Worm (Caenorhabditis elegans) whole organism, L4 larva: Measurements from ENCODE around the gene K04C2.2.

ENCODE experiments used
- F37D6.2 ChIP-seq: sonication (generic microtip); optimal IDR thresholded peaks from 2 replicates; lab custom pipeline; 2016; ENCODE audit warnings: mild to moderate bottlenecking, missing genetic modification characterization, missing compliant biosample characterization
- F44E2.7 ChIP-seq: fragments of 200-800 bp; sonication (Bioruptor generic); IDR thresholded peaks from 2 replicates; pipeline ENCODE4 v2.1.2; 2022; ENCODE audit warnings: missing genetic modification characterization, missing compliant biosample characterization
- F49E8.2 ChIP-seq: sonication (generic microtip); optimal IDR thresholded peaks from 2 replicates; lab custom pipeline; 2016; ENCODE audit warnings: missing compliant biosample characterization, mild to moderate bottlenecking, missing genetic modification characterization, borderline replicate concordance
- T20F7.1 ChIP-seq: fragments of 200-800 bp; sonication (Bioruptor generic); optimal IDR thresholded peaks from 2 replicates; lab custom pipeline; 2018; ENCODE audit warnings: mild to moderate bottlenecking, missing genetic modification characterization, missing compliant biosample characterization
- T26A8.4 ChIP-seq: fragments of 200-800 bp; sonication (Bioruptor generic); IDR thresholded peaks from 2 replicates; pipeline ENCODE4 v1.3.6; 2022; ENCODE audit warnings: missing genetic modification characterization, missing compliant biosample characterization
- Y105C5A.15 ChIP-seq: fragments of 200-800 bp; sonication (Bioruptor generic); IDR thresholded peaks from 2 replicates; pipeline ENCODE4 v1.3.6; 2022; ENCODE audit warnings: missing genetic modification characterization, missing compliant biosample characterization
- Y5F2A.4 ChIP-seq: fragments of 200-800 bp; sonication (Bioruptor generic); optimal IDR thresholded peaks from 2 replicates; lab custom pipeline; 2018; ENCODE audit warnings: mild to moderate bottlenecking, missing genetic modification characterization, missing compliant biosample characterization
- Y75B8A.6 ChIP-seq: fragments of 200-800 bp; sonication (Bioruptor generic); IDR thresholded peaks from 2 replicates; pipeline ENCODE4 v1.3.6; 2022; ENCODE audit warnings: missing genetic modification reagents, missing genetic modification characterization, missing compliant biosample characterization
- ZK337.2 ChIP-seq: fragments of 200-800 bp; sonication (Bioruptor generic); IDR thresholded peaks from 2 replicates; pipeline ENCODE4 v1.3.6; 2022; ENCODE audit warnings: missing genetic modification reagents, missing genetic modification characterization, missing compliant biosample characterization
- aha-1 ChIP-seq: fragments of 150-350 bp; peaks from one replicate; lab custom pipeline; 2014; ENCODE audit warnings: missing biosample characterization, missing genetic modification characterization
- ceh-44 ChIP-seq: fragments of 200-800 bp; sonication (Bioruptor generic); IDR thresholded peaks from 2 replicates; pipeline ENCODE4 v1.3.6; 2022; ENCODE audit warnings: missing genetic modification reagents, missing genetic modification characterization, missing compliant biosample characterization
- dmd-6 ChIP-seq: fragments of 200-800 bp; sonication (Bioruptor generic); IDR thresholded peaks from 2 replicates; pipeline ENCODE4 v1.3.6; 2022; ENCODE audit warnings: missing genetic modification reagents, missing genetic modification characterization, missing compliant biosample characterization
- dmd-9 ChIP-seq: fragments of 200-800 bp; sonication (Bioruptor generic); IDR thresholded peaks from 2 replicates; pipeline ENCODE4 v1.3.6; 2022; ENCODE audit warnings: missing genetic modification reagents, missing genetic modification characterization, missing compliant biosample characterization
- dve-1 ChIP-seq: sonication (generic microtip); optimal IDR thresholded peaks from 2 replicates; lab custom pipeline; 2017; ENCODE audit warnings: antibody characterized with exemption, mild to moderate bottlenecking, missing genetic modification characterization, missing compliant biosample characterization; ENCODE audit not compliant: insufficient read depth
- fkh-10 ChIP-seq: fragments of 150-350 bp; optimal IDR thresholded peaks from 2 replicates; lab custom pipeline; 2014; ENCODE audit warnings: missing biosample characterization, missing genetic modification reagents, missing genetic modification characterization
- fos-1 ChIP-seq: fragments of 150-350 bp; optimal IDR thresholded peaks from 2 replicates; lab custom pipeline; 2014; ENCODE audit warnings: missing biosample characterization, missing genetic modification characterization
- hmg-1.1 ChIP-seq: fragments of 200-800 bp; sonication (Bioruptor generic); IDR thresholded peaks from 2 replicates; pipeline ENCODE4 v1.3.6; 2022; ENCODE audit warnings: missing genetic modification reagents, missing genetic modification characterization, missing compliant biosample characterization
- lin-29 ChIP-seq: fragments of 200-800 bp; sonication (Bioruptor generic); IDR thresholded peaks from 2 replicates; pipeline ENCODE4 v1.3.6; 2022; ENCODE audit warnings: missing genetic modification reagents, missing genetic modification characterization, missing compliant biosample characterization
- lin-38 ChIP-seq: fragments of 200-800 bp; sonication (Bioruptor generic); IDR thresholded peaks from 2 replicates; pipeline ENCODE4 v1.3.6; 2022; ENCODE audit warnings: missing genetic modification reagents, missing genetic modification characterization, missing compliant biosample characterization
- lin-39 ChIP-seq: fragments of 150-350 bp; optimal IDR thresholded peaks from 2 replicates; lab custom pipeline; 2014; ENCODE audit warnings: missing biosample characterization, missing genetic modification reagents, missing genetic modification characterization
- lsy-2 ChIP-seq, 2 experiments: fragments of 150-350 bp in 1 of 2; sonication (generic microtip) in 1 of 2; optimal IDR thresholded peaks; 2 replicates each; lab custom pipeline; 2014 to 2017; ENCODE audit warnings: missing biosample characterization in 2 of 2, missing genetic modification characterization in 2 of 2
- madf-5 ChIP-seq, 2 experiments: fragments of 200-800 bp; sonication (Bioruptor generic); IDR thresholded peaks; 2 replicates each; pipeline ENCODE4 v1.3.6; 2022; ENCODE audit warnings: missing compliant biosample characterization in 2 of 2, missing genetic modification characterization in 2 of 2
- madf-9 ChIP-seq: fragments of 200-800 bp; sonication (Bioruptor generic); conservative IDR thresholded peaks from 2 replicates; pipeline ENCODE4 v1.3.6; 2022; ENCODE audit warnings: missing genetic modification reagents, missing genetic modification characterization, missing compliant biosample characterization
- mdl-1 ChIP-seq, 2 experiments: fragments of 150-350 bp in 1 of 2; sonication (generic microtip) in 1 of 2; optimal IDR thresholded peaks; 2 replicates each; lab custom pipeline; 2014 to 2017; ENCODE audit warnings: missing biosample characterization in 2 of 2, missing genetic modification characterization in 2 of 2
- mdt-29 ChIP-seq: fragments of 200-800 bp; sonication (Bioruptor generic); IDR thresholded peaks from 2 replicates; pipeline ENCODE4 v1.3.6; 2022; ENCODE audit warnings: missing genetic modification reagents, missing genetic modification characterization, missing compliant biosample characterization
- mes-2 ChIP-seq: sonication (generic microtip); optimal IDR thresholded peaks from 2 replicates; lab custom pipeline; 2016; ENCODE audit warnings: missing genotype, mild to moderate bottlenecking, missing genetic modification characterization, missing compliant biosample characterization; ENCODE audit not compliant: poor library complexity, severe bottlenecking
- php-3 ChIP-seq: fragments of 200-800 bp; sonication (Bioruptor generic); IDR thresholded peaks from 2 replicates; pipeline ENCODE4 v1.3.6; 2022; ENCODE audit warnings: missing genetic modification reagents, missing genetic modification characterization, missing compliant biosample characterization
- pqm-1 ChIP-seq: sonication (generic microtip); optimal IDR thresholded peaks from 2 replicates; lab custom pipeline; 2017; ENCODE audit warnings: missing biosample characterization, missing genetic modification characterization
- set-16 ChIP-seq: fragments of 200-800 bp; sonication (Bioruptor generic); IDR thresholded peaks from 2 replicates; pipeline ENCODE4 v1.3.6; 2022; ENCODE audit warnings: missing genetic modification reagents, missing genetic modification characterization, missing compliant biosample characterization
- snpc-4 ChIP-seq: fragments of 150-350 bp; optimal IDR thresholded peaks from 2 replicates; lab custom pipeline; 2014; ENCODE audit warnings: missing biosample characterization, missing genetic modification characterization
- spr-1 ChIP-seq: sonication (generic microtip); optimal IDR thresholded peaks from 2 replicates; lab custom pipeline; 2016; ENCODE audit warnings: mild to moderate bottlenecking, missing genetic modification characterization, missing compliant biosample characterization

Gene K04C2.2

DNA sequence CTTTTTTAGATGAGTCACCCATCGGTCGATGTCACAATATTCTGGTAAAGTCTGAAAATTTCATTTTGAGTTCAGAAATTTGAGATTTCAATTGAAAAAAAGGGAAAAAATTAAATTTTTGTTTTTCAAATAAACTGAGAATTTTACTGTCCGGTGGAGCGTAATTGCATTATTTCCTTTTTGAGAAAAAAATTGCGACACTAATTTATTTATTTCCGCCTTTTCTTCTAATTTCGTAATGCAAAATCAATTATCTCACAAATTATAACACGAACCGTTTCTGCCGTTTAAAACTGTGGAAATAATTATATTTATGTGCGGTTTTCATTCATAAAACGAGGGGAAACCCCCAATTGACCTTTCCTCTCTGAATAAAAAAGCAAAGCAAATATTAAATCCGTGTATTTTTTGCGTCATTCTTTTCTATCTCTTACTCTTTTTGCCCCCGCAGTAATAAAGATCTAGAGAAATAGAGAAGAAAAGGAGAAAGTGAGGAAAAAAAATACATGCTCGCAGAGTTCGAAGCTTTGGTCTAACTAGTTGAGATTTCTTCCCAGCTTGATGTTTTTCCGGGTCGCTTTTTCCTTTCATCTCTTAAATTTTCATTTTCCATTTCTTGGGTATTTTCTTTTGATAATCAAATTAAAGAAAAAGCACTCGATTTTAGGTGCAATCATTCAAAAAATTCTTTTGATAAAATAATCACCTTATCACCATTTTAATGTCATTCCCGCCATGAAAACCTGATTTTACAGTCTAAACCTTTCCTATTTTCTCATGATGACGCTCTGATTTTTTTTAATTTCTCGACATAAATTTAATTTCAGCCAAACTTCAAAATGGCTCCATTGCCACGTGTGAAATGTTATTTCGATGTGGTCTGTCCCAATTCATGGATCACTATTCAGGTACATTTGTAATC is 13.7 kb downstream of the K04C2.2 start, which contains the start of the genes brc-2 and T07E3.3:
TSS of gene brc-2 (minus strand) at position 51 of the 922 bp plus-strand sequence.
TSS of gene T07E3.3 (plus strand) at position 822 of the 922 bp plus-strand sequence.
- TF ChIP-seq dmd-6 (GFP tag; lab: Robert Waterston, UW) (peak; percentile 40; the same call in 1 of the 2 replicates), pqm-1 (peak; percentile 17), Y5F2A.4 (no peak), aha-1 (peak; percentile 74), lsy-2 (tag; optimal IDR thresholded peaks at IDR 0.05; lab: Kevin White, UChicago) (peak in 1 of 2 experiments; percentile 37), lin-38 (peak; percentile 61), T26A8.4 (GFP tag; lab: Robert Waterston, UW) (no peak)

ce11 chrIII:6904468-6904867 is 14.9 kb downstream of the K04C2.2 start:
- no peak for TF ChIP-seq lin-29 (GFP tag; lab: Robert Waterston, UW)
- peak; percentile 13; the same call in 1 of the 2 replicates for TF ChIP-seq dmd-6 (GFP tag; lab: Robert Waterston, UW)
- TF ChIP-seq Y75B8A.6 (GFP tag; lab: Robert Waterston, UW): no peak
- no peak for TF ChIP-seq madf-9 (GFP tag; lab: Robert Waterston, UW)
- TF ChIP-seq lin-39: no peak

DNA sequence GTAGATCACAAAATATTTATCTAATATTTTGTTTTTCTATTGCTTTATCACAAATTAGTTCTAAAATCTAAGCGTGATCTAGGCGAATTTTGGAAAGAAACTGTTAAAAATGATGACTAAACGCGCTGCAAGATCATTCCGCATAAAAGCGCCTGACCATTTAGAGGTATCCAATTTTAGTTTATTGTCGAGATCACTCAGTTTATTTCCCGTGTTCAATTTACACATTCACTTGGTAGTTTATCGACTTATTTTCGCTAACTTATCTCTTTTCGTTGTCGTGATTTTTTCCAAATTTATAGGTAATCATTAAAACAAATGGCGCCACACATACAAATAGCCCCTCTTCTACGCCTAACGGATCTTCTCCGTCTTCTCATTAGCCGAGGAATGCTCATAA is 16.8 kb downstream of the K04C2.2 start, which contains the start of gene T07E3.2:
TSS of gene T07E3.2 (plus strand) at position 301 of the 400 bp plus-strand sequence.
- TF ChIP-seq php-3 (GFP tag; lab: Robert Waterston, UW) (no peak), madf-5 (GFP tag; IDR thresholded peaks at IDR 0.05; lab: Robert Waterston, UW) (no peak), spr-1 (tag; lab: Kevin White, UChicago) (no peak), mdl-1 (tag; optimal IDR thresholded peaks at IDR 0.05; lab: Kevin White, UChicago) (no peak), set-16 (GFP tag; lab: Robert Waterston, UW) (no peak), ZK337.2 (no peak), F44E2.7 (GFP tag; lab: Robert Waterston, UW) (no peak), hmg-1.1 (GFP tag; lab: Robert Waterston, UW) (no peak), mdt-29 (GFP tag; lab: Robert Waterston, UW) (no peak), lsy-2 (tag; optimal IDR thresholded peaks at IDR 0.05; lab: Kevin White, UChicago) (no peak), pqm-1 (no peak), T20F7.1 (GFP tag; lab: Kevin White, UChicago) (no peak), ceh-44 (GFP tag; lab: Robert Waterston, UW) (no peak), F49E8.2 (tag; lab: Kevin White, UChicago) (no peak), dmd-9 (GFP tag; lab: Robert Waterston, UW) (no peak), Y105C5A.15 (GFP tag; lab: Robert Waterston, UW) (no peak), fkh-10 (GFP tag; lab: Kevin White, UChicago) (no peak), mes-2 (tag; lab: Kevin White, UChicago) (no peak)

DNA sequence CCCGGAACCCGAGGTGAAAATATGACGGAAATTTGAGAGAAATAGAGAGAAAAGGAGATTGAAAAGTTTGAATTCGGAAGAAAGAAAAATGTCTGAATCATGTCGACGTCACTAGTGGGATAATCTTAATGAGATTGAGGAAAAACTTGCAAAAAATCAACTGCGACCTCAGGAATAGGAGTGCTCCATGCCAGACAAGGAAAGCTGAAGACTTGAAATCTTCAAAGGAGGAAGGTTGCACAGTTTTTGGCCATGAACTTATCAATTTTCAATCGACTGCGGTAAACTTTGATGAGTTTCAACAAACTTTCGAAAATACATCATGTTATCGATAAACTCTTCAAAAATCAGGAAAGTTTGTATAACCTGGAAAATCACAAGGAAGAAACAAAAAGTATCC is 22.8 kb downstream of the K04C2.2 start, which contains the start of gene pdf-1:
TSS of gene pdf-1 (minus strand) at position 101 of the 400 bp plus-strand sequence.
- no peak for TF ChIP-seq snpc-4 (tag; lab: Kevin White, UChicago)
- TF ChIP-seq dve-1 (tag; lab: Kevin White, UChicago): no peak
- TF ChIP-seq fos-1 (tag; lab: Kevin White, UChicago): no peak
- no peak for TF ChIP-seq F37D6.2
